Worm (Caenorhabditis elegans) whole organism, midembryonic: ENCODE results near the gene C03B1.3.

Experiments
- T22C8.4 ChIP-seq: fragments of 200-800 bp; sonication (Bioruptor generic); IDR thresholded peaks from 2 replicates; pipeline ENCODE4 v1.3.6; 2022; ENCODE audit warnings: missing genetic modification characterization, missing compliant biosample characterization
- ztf-23 ChIP-seq: fragments of 200-800 bp; sonication (Bioruptor generic); IDR thresholded peaks from 2 replicates; pipeline ENCODE4 v1.3.6; 2022; ENCODE audit warnings: missing genetic modification reagents, missing genetic modification characterization, missing compliant biosample characterization
- ztf-29 ChIP-seq: fragments of 200-800 bp; sonication (Bioruptor generic); IDR thresholded peaks from 2 replicates; pipeline ENCODE4 v1.3.6; 2022; ENCODE audit warnings: missing genetic modification reagents, missing genetic modification characterization, missing compliant biosample characterization

DNA sequence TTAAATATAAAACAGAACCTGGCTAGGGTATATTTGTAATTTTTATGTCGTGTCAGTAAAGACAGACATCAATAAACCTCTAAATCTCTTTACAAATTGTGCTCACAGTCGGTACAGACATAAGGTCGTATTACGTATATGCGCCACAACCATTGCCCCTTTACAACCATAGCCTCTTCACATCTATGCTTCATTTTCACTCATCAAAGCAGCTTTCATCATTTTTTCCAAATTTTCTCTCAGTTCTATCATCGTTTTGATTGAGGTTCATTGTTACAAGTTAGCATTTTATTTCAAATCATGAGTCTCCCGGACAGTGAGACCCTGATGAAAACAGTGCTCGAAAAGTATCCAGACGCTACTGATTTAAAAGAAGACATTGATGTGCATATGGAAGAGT lies 1.6 kb upstream of the C03B1.3 start, which contains the start of gene C03B1.4:
- TF ChIP-seq T22C8.4 (GFP tag; lab: Robert Waterston, UW) = no peak
- TF ChIP-seq ztf-23 (GFP tag; lab: Robert Waterston, UW) = no peak
- no peak for TF ChIP-seq ztf-29 (GFP tag; lab: Robert Waterston, UW)
